Fruit fly (Drosophila melanogaster) ovary, adult (tissue): ENCODE measurements around the gene Cp7Fc.

Experiments used
- CG17801 ChIP-seq: fragments of 200-800 bp; optimal IDR thresholded peaks from 2 replicates; lab custom pipeline; 2019; ENCODE audit warnings: missing biosample characterization, mild to moderate bottlenecking, missing genetic modification characterization, moderate library complexity; ENCODE audit not compliant: partially characterized antibody

The Cp7Fc gene

DNA sequence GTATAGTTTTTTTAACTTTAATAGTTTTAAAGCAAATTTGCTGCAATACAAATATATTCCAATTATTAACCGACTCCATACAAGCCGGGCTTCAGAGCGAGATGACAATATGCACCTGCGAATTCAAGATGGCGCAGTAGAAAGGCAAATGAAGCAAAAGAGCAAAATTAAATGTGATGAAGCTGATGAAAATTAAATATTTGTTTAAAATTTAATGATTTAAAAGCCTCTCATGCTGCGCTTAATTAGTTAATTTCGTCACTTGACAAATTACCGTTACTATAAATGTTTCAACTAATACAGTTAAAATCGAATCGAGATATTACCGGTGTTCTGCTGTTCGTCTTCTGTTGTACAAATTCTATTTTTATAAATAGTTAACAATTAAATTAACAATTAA lies 12.1 kb downstream of the Cp7Fc start, which contains the start of gene CG33181:
Gene CG33181, plus strand, starts transcription at position 301 of the 400 bp plus-strand sequence.
- no peak for TF ChIP-seq CG17801 (GFP tag; lab: Kevin White, UChicago)

dm6 chrX:8489485-8489970 lies 12.6 kb downstream of the Cp7Fc start, which contains the start of gene otu:
Gene otu (minus strand): TSS chrX:8489535.
- no peak for TF ChIP-seq CG17801 (GFP tag; lab: Kevin White, UChicago)

DNA sequence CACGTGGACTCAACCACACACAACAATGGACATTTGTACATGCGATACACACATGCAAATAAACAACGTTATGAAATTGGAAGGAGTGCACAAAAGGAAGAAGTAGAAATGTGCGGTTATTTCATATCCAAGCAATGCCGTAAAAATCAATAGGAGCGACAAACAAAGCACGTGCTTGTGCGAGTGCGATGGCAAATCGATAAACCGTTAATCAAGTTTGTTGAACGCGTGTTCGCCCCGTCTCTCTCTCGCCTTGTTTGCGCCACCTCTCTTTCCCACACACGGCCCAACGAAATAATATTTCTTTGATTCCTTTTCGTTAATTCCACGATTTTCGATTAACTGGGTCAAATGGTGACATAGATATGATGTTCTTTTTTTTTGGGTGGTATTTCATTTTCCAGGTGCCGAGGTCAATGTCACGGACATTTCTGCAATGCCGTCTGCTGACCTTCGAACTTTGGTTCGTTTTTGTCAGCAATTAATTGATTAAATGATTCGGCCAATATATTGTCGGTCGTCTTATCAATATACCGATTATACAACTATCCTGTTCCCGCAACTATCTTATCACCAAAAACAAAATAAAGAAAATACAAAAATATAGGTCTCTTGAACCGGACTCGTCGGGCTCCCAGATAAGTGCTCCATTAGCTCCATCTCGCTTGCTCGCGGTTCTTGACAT lies 13.5 kb downstream of the Cp7Fc start:
- TF ChIP-seq CG17801 (GFP tag; lab: Kevin White, UChicago) = no peak

dm6 chrX:8490976-8491345 lies 14.0 kb downstream of the Cp7Fc start:
- no peak for TF ChIP-seq CG17801 (GFP tag; lab: Kevin White, UChicago)

dm6 chrX:8491452-8492046 lies 14.6 kb downstream of the Cp7Fc start:
- TF ChIP-seq CG17801 (GFP tag; lab: Kevin White, UChicago) = no peak

- no peak for TF ChIP-seq CG17801 (GFP tag; lab: Kevin White, UChicago)
Observed at dm6 chrX:8492849-8493248, 15.9 kb downstream of the Cp7Fc start.

DNA sequence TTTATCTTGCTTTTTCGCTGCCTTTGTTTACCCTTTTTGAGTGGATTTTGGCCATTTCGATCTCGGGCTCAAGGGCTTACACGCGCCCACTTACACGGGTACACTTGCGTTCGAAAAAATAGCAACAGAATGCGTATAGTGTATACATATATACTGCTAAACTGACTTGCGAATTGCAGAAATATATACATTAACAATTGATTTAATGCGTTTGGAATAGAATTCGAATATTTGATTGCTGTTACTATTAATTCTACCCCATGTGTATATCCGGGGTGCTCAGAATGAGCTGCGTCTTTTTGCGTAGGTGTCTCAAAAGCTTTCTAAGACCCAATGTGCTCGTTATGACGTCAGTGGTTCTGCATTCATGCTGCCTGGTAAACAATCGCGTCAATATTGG lies 16.6 kb downstream of the Cp7Fc start:
- TF ChIP-seq CG17801 (GFP tag; lab: Kevin White, UChicago) = no peak

- TF ChIP-seq CG17801 (GFP tag; lab: Kevin White, UChicago) = no peak
Observed at dm6 chrX:8496362-8496761, 19.4 kb downstream of the Cp7Fc start.

- TF ChIP-seq CG17801 (GFP tag; lab: Kevin White, UChicago) = no peak
Observed at dm6 chrX:8497604-8498232, 20.8 kb downstream of the Cp7Fc start.

DNA sequence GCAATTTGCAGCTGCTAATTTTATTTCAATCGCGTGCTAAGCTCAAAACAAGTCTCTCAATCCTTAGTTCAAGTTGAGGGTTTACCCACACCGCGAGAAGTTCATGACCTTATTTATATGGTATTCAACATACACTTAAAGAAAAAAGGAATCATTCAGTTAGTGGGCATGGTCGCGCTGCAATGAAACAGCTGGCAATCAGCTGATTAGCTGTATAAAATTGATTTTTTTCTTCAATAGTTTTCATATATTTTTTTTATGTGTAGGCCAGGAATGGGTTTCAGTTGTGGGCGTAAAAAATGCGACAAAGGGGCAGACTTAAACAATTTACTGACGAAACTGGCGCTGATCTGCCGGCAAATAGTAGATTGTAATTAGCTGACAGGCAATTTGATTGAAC lies 22.2 kb downstream of the Cp7Fc start:
- TF ChIP-seq CG17801 (GFP tag; lab: Kevin White, UChicago) = no peak

dm6 chrX:8501374-8501773 lies 24.5 kb downstream of the Cp7Fc start:
- TF ChIP-seq CG17801 (GFP tag; lab: Kevin White, UChicago) = no peak

DNA sequence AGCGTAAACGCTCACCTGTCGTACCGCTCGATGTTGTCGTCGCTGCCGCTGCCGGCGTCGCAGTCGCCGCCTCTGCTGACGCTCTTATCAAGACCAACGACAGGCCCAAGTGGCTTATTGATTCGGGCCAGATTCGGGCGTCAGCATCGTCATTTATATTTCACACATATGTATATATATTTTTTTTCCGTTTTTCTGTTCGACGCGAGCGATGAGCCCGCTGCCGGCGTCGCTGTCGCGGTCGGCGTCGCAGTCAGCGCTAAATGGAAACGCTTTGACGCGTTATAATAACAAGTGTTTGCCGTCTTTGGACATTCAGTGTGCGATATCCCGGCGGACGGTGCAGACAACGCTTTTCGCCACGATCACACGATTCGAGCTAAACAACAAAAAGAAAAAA lies 25.1 kb downstream of the Cp7Fc start:
- no peak for TF ChIP-seq CG17801 (GFP tag; lab: Kevin White, UChicago)

dm6 chrX:8505023-8505604 lies 28.2 kb downstream of the Cp7Fc start:
- no peak for TF ChIP-seq CG17801 (GFP tag; lab: Kevin White, UChicago)

DNA sequence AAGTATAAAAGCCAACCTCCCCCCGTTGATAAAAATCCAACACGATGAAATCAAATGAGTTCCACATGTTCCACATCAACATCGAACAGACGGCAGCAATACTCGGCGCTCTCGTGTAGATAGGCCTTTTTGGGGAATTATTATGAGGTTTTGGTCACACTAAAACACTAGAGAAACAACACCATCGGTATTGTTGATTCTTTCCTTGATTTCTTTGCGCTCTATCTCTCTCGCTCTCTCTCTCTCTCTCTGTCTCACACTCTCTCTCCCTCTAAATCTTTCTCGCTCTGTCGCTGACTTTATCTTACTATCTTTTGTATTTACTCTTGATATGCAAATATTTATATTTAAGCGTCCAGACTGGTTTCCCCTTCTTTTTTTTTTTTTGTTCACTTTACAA lies 33.8 kb downstream of the Cp7Fc start:
- TF ChIP-seq CG17801 (GFP tag; lab: Kevin White, UChicago) = no peak

DNA sequence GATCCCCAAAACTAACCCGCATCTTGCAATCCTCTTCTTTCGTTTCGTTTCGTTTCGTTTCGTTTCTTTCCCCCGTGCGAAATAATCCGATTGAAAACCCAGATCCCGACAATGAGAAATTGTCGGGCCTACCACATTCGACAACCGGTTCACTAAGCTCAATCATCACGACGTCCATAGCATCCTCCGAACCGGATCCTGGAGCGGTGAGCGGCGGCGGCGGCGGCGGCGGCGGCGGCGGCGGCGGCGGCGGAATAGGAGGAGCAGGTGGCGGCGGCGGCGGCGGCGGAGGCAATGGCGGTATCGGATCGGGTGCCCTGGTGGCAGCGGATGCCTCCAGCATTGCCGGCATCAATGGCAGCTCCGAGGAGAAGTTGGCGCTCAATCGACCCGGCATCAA lies 35.3 kb downstream of the Cp7Fc start:
- no peak for TF ChIP-seq CG17801 (GFP tag; lab: Kevin White, UChicago)
